Fruit fly (Drosophila melanogaster) whole organism, wandering third instar larva: ENCODE measurements around the gene M6.

Experiments used
- Abd-B ChIP-seq: fragments of >200 bp; optimal IDR thresholded peaks from 2 replicates; lab custom pipeline; 2017; ENCODE audit warnings: missing biosample characterization, missing genetic modification characterization
- CG9705 ChIP-seq: fragments of 200-800 bp; sonication (Bioruptor generic); optimal IDR thresholded peaks from 2 replicates; lab custom pipeline; 2018; ENCODE audit warnings: missing biosample characterization, mild to moderate bottlenecking, missing genetic modification characterization
- CrebA ChIP-seq: fragments of 200-800 bp; sonication (Bioruptor generic); optimal IDR thresholded peaks from 2 replicates; lab custom pipeline; 2016; ENCODE audit warnings: missing biosample characterization, mild to moderate bottlenecking, missing genetic modification characterization, borderline replicate concordance
- Dfd ChIP-seq: fragments of >200 bp; optimal IDR thresholded peaks from 2 replicates; lab custom pipeline; 2017; ENCODE audit warnings: missing biosample characterization, missing genetic modification characterization
- Dif ChIP-seq: fragments of 200-275, 200-300 bp; sonication (Bioruptor generic); optimal IDR thresholded peaks from 2 replicates; lab custom pipeline; 2018; ENCODE audit warnings: missing biosample characterization, missing genetic modification characterization; ENCODE audit not compliant: partially characterized antibody
- GATAd ChIP-seq: sonication (Bioruptor generic); optimal IDR thresholded peaks from 2 replicates; lab custom pipeline; 2016; ENCODE audit warnings: missing biosample characterization, missing genetic modification characterization
- HLH106 ChIP-seq: fragments of 200-800 bp; optimal IDR thresholded peaks from 3 replicates; lab custom pipeline; 2019; ENCODE audit warnings: missing biosample characterization, mild to moderate bottlenecking, missing genetic modification characterization, moderate library complexity
- Hnf4 ChIP-seq: fragments of 200-800 bp; sonication (Bioruptor generic); optimal IDR thresholded peaks from 2 replicates; lab custom pipeline; 2016; ENCODE audit warnings: missing biosample characterization, mild to moderate bottlenecking, missing genetic modification characterization
- Hr78 ChIP-seq: fragments of >200 bp; optimal IDR thresholded peaks from 2 replicates; lab custom pipeline; 2017; ENCODE audit warnings: missing biosample characterization, missing genetic modification characterization
- Hr83 ChIP-seq: fragments of 200-300 bp; sonication (Bioruptor generic); optimal IDR thresholded peaks from 2 replicates; lab custom pipeline; 2016; ENCODE audit warnings: missing biosample characterization, mild to moderate bottlenecking, missing genetic modification characterization, moderate library complexity; ENCODE audit not compliant: poor library complexity, severe bottlenecking
- Jra ChIP-seq: sonication (Bioruptor generic); optimal IDR thresholded peaks from 2 replicates; lab custom pipeline; 2016; ENCODE audit warnings: missing biosample characterization, missing genetic modification characterization
- Mio ChIP-seq: sonication (Bioruptor generic); optimal IDR thresholded peaks from 2 replicates; lab custom pipeline; 2016; ENCODE audit warnings: missing biosample characterization, missing genetic modification characterization
- Myc ChIP-seq: fragments of >200 bp; optimal IDR thresholded peaks from 2 replicates; lab custom pipeline; 2017
- OdsH ChIP-seq: fragments of 200-800 bp; sonication (Bioruptor generic); optimal IDR thresholded peaks from 2 replicates; lab custom pipeline; 2016; ENCODE audit warnings: missing biosample characterization, mild to moderate bottlenecking, missing genetic modification characterization
- Rel ChIP-seq, 2 experiments: fragments of 200-800 bp; sonication (Bioruptor generic) in 1 of 2; optimal IDR thresholded peaks; 2 replicates in 1 of 2; 3 replicates in 1 of 2; lab custom pipeline; 2016 to 2019; ENCODE audit warnings: mild to moderate bottlenecking in 2 of 2, missing biosample characterization in 2 of 2, missing genetic modification characterization in 2 of 2, moderate library complexity in 1 of 2
- Sp1 ChIP-seq: fragments of 200-800 bp; sonication (Bioruptor generic); optimal IDR thresholded peaks from 3 replicates; lab custom pipeline; 2019; ENCODE audit warnings: missing biosample characterization, mild to moderate bottlenecking, missing genetic modification characterization, moderate library complexity
- brk ChIP-seq: fragments of 200-800 bp; sonication (Bioruptor generic); optimal IDR thresholded peaks from 2 replicates; lab custom pipeline; 2016; ENCODE audit warnings: missing biosample characterization, mild to moderate bottlenecking, missing genetic modification characterization
- dl ChIP-seq, 2 experiments: fragments of 175-275, 200-275 bp in 1 of 2; fragments of 200-275 bp in 1 of 2; sonication (Bioruptor generic); optimal IDR thresholded peaks; lab custom pipeline; 2018; ENCODE audit warnings: mild to moderate bottlenecking in 2 of 2, missing biosample characterization in 2 of 2, missing genetic modification characterization in 2 of 2, moderate library complexity in 2 of 2; ENCODE audit not compliant: partially characterized antibody in 2 of 2, insufficient read depth in 1 of 2
- dsf ChIP-seq: sonication (Bioruptor generic); optimal IDR thresholded peaks from 2 replicates; lab custom pipeline; 2016; ENCODE audit warnings: missing biosample characterization, missing genetic modification characterization, borderline replicate concordance
- ey ChIP-seq: fragments of 200-800 bp; sonication (Bioruptor generic); optimal IDR thresholded peaks from 2 replicates; lab custom pipeline; 2016; ENCODE audit warnings: missing biosample characterization, missing genetic modification characterization
- foxo ChIP-seq, 2 experiments: fragments of 200-800 bp; sonication (Bioruptor generic); optimal IDR thresholded peaks; 2 replicates in 1 of 2; 3 replicates in 1 of 2; lab custom pipeline; 2016 to 2017; ENCODE audit warnings: missing biosample characterization in 2 of 2, missing genetic modification characterization in 2 of 2
- h ChIP-seq: fragments of 200-800 bp; sonication (Bioruptor generic); optimal IDR thresholded peaks from 3 replicates; lab custom pipeline; 2016; ENCODE audit warnings: missing biosample characterization, mild to moderate bottlenecking, missing genetic modification characterization
- psq ChIP-seq: fragments of 200-800 bp; sonication (Bioruptor generic); optimal IDR thresholded peaks from 3 replicates; lab custom pipeline; 2017; ENCODE audit warnings: missing biosample characterization, mild to moderate bottlenecking, missing genetic modification characterization, moderate library complexity
- rgr ChIP-seq: fragments of 200-800 bp; sonication (Bioruptor generic); optimal IDR thresholded peaks from 3 replicates; lab custom pipeline; 2016; ENCODE audit warnings: missing biosample characterization, mild to moderate bottlenecking, missing genetic modification characterization
- sv ChIP-seq: fragments of 200-800 bp; sonication (Bioruptor generic); optimal IDR thresholded peaks from 3 replicates; lab custom pipeline; 2016; ENCODE audit warnings: missing biosample characterization, missing genetic modification characterization
- tai ChIP-seq: sonication (Bioruptor generic); optimal IDR thresholded peaks from 2 replicates; lab custom pipeline; 2016; ENCODE audit warnings: missing biosample characterization, missing genetic modification characterization
- usp ChIP-seq: fragments of >200 bp; optimal IDR thresholded peaks from 2 replicates; lab custom pipeline; 2017; ENCODE audit warnings: missing biosample characterization, missing genetic modification characterization
- woc ChIP-seq: sonication (Bioruptor generic); optimal IDR thresholded peaks from 2 replicates; lab custom pipeline; 2016; ENCODE audit warnings: missing biosample characterization, mild to moderate bottlenecking, missing genetic modification characterization

Gene M6

DNA sequence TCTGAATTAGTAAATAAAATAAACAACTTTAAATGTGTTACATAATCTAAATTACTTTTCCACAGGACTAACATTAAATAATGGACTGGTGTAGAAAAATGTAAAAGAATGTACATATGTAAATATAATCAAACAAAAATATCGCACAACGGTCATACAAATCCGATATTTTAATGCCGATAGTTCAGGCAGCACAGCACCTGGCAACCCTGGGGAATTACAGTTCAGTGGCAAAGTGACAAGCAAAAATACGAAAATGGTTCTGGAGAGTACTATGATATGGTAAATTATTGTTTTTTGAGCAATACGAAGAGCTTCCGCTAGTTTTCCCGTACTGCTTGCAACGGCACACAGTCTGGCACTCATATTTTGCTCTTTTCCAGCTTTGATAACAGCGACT lies 29.2 kb downstream of the M6 start, which contains the start of gene Rpn10:
Rpn10 (plus strand) TSS at position 144 of the 400 bp plus-strand sequence.
- TF ChIP-seq brk (GFP tag; lab: Kevin White, UChicago), result no peak
- TF ChIP-seq Hr83 (GFP tag; lab: Kevin White, UChicago), result peak; percentile 61
- peak; percentile 75 for TF ChIP-seq tai
- no peak for TF ChIP-seq dl (GFP tag; optimal IDR thresholded peaks at IDR 0.05; lab: Kevin White, UChicago; ENCODE audit: insufficient read depth in 1 of 2, partially characterized antibody in 2 of 2)
- TF ChIP-seq Rel (GFP tag; optimal IDR thresholded peaks at IDR 0.05; lab: Kevin White, UChicago), result no peak
- TF ChIP-seq Rel (tag; optimal IDR thresholded peaks at IDR 0.05; lab: Kevin White, UChicago), result peak; percentile 73
- peak; percentile 31 for TF ChIP-seq Jra (GFP tag; lab: Kevin White, UChicago)
- peak; percentile 2 for TF ChIP-seq ey
- peak; percentile 57 for TF ChIP-seq Hnf4 (GFP tag; lab: Kevin White, UChicago)

DNA sequence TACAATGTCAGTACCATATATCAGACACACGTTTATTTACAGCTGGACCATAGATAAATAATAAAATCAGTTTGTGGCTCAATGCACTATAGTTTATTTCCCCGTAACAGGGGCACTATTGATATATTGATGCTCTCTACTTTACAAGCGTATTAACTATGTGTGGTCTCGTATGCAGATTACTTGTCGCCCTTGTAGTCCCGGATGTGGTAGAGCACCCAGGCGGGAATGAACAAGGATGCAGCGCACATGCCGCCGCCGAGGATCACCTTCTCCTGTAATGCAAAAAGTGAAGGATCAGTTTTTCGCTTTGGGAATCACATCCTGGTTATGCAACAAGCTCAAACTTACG lies 31.2 kb downstream of the M6 start:
- TF ChIP-seq Hr83 (GFP tag; lab: Kevin White, UChicago), result no peak
- TF ChIP-seq CG9705 (GFP tag; lab: Kevin White, UChicago), result no peak
- no peak for TF ChIP-seq CrebA (GFP tag; lab: Kevin White, UChicago)

DNA sequence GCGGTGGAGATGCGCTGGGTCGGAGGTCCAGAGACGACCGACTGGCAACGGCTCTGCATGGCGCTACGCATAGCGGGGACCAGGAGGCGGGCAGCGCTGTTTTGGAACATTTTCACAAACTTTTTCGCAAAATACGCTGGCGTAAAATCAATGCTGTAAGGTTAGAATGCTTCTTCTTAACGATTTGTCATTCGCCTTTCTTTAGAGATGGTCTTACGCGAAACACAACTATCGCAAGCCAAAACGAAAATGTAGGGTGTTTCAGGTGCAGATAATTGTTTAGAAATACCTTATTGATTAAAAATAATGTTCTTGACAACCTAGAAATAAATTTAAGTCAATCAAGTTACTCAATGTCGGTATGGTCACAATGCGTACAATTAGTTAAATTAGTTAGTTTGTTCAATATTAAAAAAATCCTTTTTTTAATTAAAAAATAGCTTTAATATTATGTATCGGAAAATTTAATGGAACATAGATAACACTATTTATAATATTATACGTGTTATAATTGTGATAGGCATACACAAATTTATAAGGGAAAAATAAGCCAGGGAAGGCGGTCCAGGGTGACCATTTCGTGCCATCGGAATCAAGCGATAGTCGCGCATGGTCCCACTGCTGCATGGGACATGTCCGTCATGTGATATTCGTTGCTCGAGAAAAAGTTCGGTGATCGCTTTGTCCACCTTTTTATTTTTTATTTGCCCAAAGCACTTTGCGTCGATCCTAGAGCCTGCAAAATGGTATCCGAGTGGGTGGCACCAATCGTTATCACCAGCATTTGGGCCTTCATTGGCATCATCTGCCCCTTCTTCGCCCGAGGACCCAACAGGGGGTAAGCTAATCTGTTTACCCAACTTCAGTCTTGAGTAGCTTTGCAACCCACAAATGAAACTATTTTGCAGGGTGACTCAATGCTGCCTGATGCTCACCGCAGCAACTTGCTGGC lies 31.9 kb downstream of the M6 start, which contains the start of the genes COX8 and VhaM9.7-b:
COX8 (minus strand) TSS at position 203 of the 952 bp plus-strand sequence.
VhaM9.7-b (plus strand) TSS at position 618 of the 952 bp plus-strand sequence.
- TF ChIP-seq brk (GFP tag; lab: Kevin White, UChicago) (peak; percentile 71), Myc (lab: Kevin White, UChicago) (peak; percentile 11), Dif (GFP tag; lab: Kevin White, UChicago) (no peak), Abd-B (no peak), sv (GFP tag; lab: Kevin White, UChicago) (peak; percentile 36), CG9705 (GFP tag; lab: Kevin White, UChicago) (peak; percentile 63), OdsH (GFP tag; lab: Kevin White, UChicago) (no peak), ey (peak; percentile 48), Rel (GFP tag; optimal IDR thresholded peaks at IDR 0.05; lab: Kevin White, UChicago) (no peak), Rel (tag; optimal IDR thresholded peaks at IDR 0.05; lab: Kevin White, UChicago) (peak; percentile 86), woc (GFP tag; lab: Kevin White, UChicago) (peak; percentile 86), Dfd (no peak), dsf (GFP tag; lab: Kevin White, UChicago) (peak; percentile 69), HLH106 (tag; lab: Kevin White, UChicago) (no peak), CrebA (GFP tag; lab: Kevin White, UChicago) (no peak), psq (peak; percentile 17), GATAd (GFP tag; lab: Kevin White, UChicago) (no peak), Hr83 (GFP tag; lab: Kevin White, UChicago) (peak; percentile 83), h (GFP tag; lab: Kevin White, UChicago) (no peak), Hnf4 (GFP tag; lab: Kevin White, UChicago) (peak; percentile 56)
- TF ChIP-seq, all 38 proteins: peak for 11

DNA sequence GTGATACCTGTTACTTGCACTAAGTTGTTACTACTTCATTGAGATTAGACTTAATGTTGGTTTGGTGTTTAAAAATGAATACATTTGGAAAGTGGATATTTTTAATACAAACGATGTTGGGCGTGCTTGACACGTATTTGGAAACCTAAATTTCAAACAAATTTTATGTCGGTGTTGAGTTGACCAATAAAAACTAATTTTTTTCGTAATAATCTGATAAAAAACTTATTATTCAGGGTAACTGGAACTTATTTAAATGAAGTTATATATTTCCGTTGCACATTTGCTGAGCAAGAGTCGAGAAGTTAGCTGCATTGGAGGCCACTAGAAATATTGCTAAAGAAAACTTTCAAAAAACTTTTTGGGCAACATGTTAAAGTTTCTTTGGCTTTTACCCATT lies 34.4 kb downstream of the M6 start, which contains the start of gene CG33290:
CG33290 (plus strand) TSS at position 301 of the 400 bp plus-strand sequence.
- TF ChIP-seq Mio, result no peak
- TF ChIP-seq Sp1 (GFP tag; lab: Kevin White, UChicago), result no peak
- no peak for TF ChIP-seq GATAd (GFP tag; lab: Kevin White, UChicago)
- no peak for TF ChIP-seq Abd-B
- no peak for TF ChIP-seq HLH106 (tag; lab: Kevin White, UChicago)
- no peak for TF ChIP-seq Jra (GFP tag; lab: Kevin White, UChicago)
- no peak for TF ChIP-seq usp (GFP tag; lab: Kevin White, UChicago)
- TF ChIP-seq Hnf4 (GFP tag; lab: Kevin White, UChicago), result no peak
- no peak for TF ChIP-seq foxo (GFP tag; optimal IDR thresholded peaks at IDR 0.05; lab: Kevin White, UChicago)
- no peak for TF ChIP-seq CrebA (GFP tag; lab: Kevin White, UChicago)
- no peak for TF ChIP-seq Dfd
- TF ChIP-seq Myc (lab: Kevin White, UChicago), result no peak
- no peak for TF ChIP-seq Hr78 (GFP tag; lab: Kevin White, UChicago)
- TF ChIP-seq dl (GFP tag; optimal IDR thresholded peaks at IDR 0.05; lab: Kevin White, UChicago; ENCODE audit: insufficient read depth in 1 of 2, partially characterized antibody in 2 of 2), result no peak
- TF ChIP-seq rgr (GFP tag; lab: Kevin White, UChicago), result no peak
- TF ChIP-seq, all 38 proteins: peak for 0
